Fruit fly (Drosophila melanogaster) whole organism, wandering third instar larva: ENCODE data around the gene nudC.

Experiments
- Abd-B ChIP-seq: fragments of >200 bp; optimal IDR thresholded peaks from 2 replicates; lab custom pipeline; 2017; ENCODE audit warnings: missing biosample characterization, missing genetic modification characterization
- OdsH ChIP-seq: fragments of 200-800 bp; sonication (Bioruptor generic); optimal IDR thresholded peaks from 2 replicates; lab custom pipeline; 2016; ENCODE audit warnings: missing biosample characterization, mild to moderate bottlenecking, missing genetic modification characterization
- Vsx2 ChIP-seq: fragments of 200-300, 225-300 bp; sonication (Bioruptor generic); optimal IDR thresholded peaks from 2 replicates; lab custom pipeline; 2018; ENCODE audit warnings: missing biosample characterization, missing genetic modification characterization; ENCODE audit not compliant: partially characterized antibody
- dl ChIP-seq, 2 experiments: fragments of 175-275, 200-275 bp in 1 of 2; fragments of 200-275 bp in 1 of 2; sonication (Bioruptor generic); optimal IDR thresholded peaks; lab custom pipeline; 2018; ENCODE audit warnings: mild to moderate bottlenecking in 2 of 2, missing biosample characterization in 2 of 2, missing genetic modification characterization in 2 of 2, moderate library complexity in 2 of 2; ENCODE audit not compliant: partially characterized antibody in 2 of 2, insufficient read depth in 1 of 2
- dsf ChIP-seq: sonication (Bioruptor generic); optimal IDR thresholded peaks from 2 replicates; lab custom pipeline; 2016; ENCODE audit warnings: missing biosample characterization, missing genetic modification characterization, borderline replicate concordance
- ey ChIP-seq: fragments of 200-800 bp; sonication (Bioruptor generic); optimal IDR thresholded peaks from 2 replicates; lab custom pipeline; 2016; ENCODE audit warnings: missing biosample characterization, missing genetic modification characterization
- pan ChIP-seq: fragments of >200 bp; optimal IDR thresholded peaks from 2 replicates; lab custom pipeline; 2017
- sv ChIP-seq: fragments of 200-800 bp; sonication (Bioruptor generic); optimal IDR thresholded peaks from 3 replicates; lab custom pipeline; 2016; ENCODE audit warnings: missing biosample characterization, missing genetic modification characterization
- usp ChIP-seq: fragments of >200 bp; optimal IDR thresholded peaks from 2 replicates; lab custom pipeline; 2017; ENCODE audit warnings: missing biosample characterization, missing genetic modification characterization

DNA sequence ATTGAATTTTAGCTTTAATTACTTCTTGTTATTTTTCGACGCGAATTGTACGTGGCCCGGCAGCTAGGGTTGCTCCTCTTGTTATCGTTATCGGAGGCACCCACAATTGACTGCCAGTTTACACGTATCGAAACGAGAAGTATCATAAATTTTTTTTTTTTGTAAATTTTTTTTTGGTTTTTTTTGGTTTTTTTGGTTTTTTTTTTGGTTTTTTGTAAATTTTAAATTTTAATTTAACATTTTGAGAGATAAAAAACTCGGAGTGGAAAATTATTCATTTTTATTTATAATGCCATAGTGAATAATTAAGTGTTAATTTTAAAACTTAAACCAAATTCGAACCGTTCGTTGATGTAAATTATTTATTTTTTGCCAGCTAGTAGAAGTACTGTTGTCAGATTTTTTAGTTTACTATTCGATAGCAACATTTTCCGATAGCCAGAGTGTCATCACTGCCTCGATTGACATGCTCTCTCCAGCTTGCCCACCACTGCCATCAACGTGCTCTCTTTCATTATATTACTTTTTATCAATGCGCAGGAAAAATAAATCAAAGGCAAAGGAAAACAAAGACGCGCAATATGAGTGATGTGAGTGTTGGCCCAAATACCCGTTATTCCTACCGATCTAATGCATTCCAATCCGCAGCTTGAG lies 40.3 kb downstream of the nudC start, which contains the start of the genes kud and Zcchc7:
- TF ChIP-seq Abd-B (GFP tag; lab: Kevin White, UChicago) (no peak), usp (no peak), pan (lab: Kevin White, UChicago) (no peak), sv (GFP tag; lab: Kevin White, UChicago) (no peak), dsf (GFP tag; lab: Kevin White, UChicago) (peak; percentile 44), OdsH (GFP tag; lab: Kevin White, UChicago) (peak; percentile 73), ey (peak; percentile 74), dl (GFP tag; optimal IDR thresholded peaks at IDR 0.05; lab: Kevin White, UChicago; ENCODE audit: insufficient read depth in 1 of 2, partially characterized antibody in 2 of 2) (no peak), Vsx2 (no peak)
